Worm (Caenorhabditis elegans): ENCODE measurements around the gene irld-25.
"Not testable (repeated sequence)": the region's sequence is repeated elsewhere in the genome, so short reads cannot be mapped to it uniquely, and the experiment has no call there.

Gene irld-25

DNA sequence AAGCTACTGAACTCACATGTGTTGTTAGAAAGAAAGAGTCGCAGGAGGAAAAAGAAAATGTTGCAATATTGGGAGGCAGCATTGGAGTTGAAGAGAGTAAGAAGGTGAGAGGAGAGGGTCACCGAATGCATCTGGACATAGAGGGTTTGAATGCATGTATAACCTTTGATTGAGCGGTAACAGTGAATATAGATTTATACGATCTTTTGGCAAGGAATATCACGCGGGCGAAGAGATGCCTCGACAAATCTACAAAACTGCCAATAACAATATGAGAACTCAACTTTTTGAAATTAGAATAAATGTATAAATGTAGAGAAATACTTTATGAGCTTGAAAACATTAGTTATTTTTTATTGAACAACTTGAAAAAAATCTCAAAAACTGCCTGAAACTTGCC is 40.9 kb downstream of the irld-25 start, which contains the start of gene M01B2.10:
Gene M01B2.10 (minus strand): TSS at position 101 of the 400 bp plus-strand sequence.
- not testable (repeated sequence) for TF ChIP-seq lin-15B (tag; optimal IDR thresholded peaks at IDR 0.05); duxl-1 (tag; optimal IDR thresholded peaks at IDR 0.05; ENCODE audit: poor library complexity); lin-38 (GFP tag; IDR thresholded peaks at IDR 0.05)

ce11 chrV:15264131-15264530 is 42.7 kb downstream of the irld-25 start, which contains the start of gene M01B2.12:
TSS of gene M01B2.12 (minus strand) at chrV:15264231.
- TF ChIP-seq gei-8 (GFP tag; optimal IDR thresholded peaks at IDR 0.05) = no peak
- TF ChIP-seq F26F4.8 (GFP tag; conservative IDR thresholded peaks at IDR 0.05) = no peak
- TF ChIP-seq ceh-28 (tag; optimal IDR thresholded peaks at IDR 0.05) = no peak
- no peak for TF ChIP-seq ztf-11 (tag; optimal IDR thresholded peaks at IDR 0.05)
- no peak for TF ChIP-seq ztf-7 (tag; optimal IDR thresholded peaks at IDR 0.05)
- TF ChIP-seq F44E2.7 (GFP tag; IDR thresholded peaks at IDR 0.05) = no peak
- no peak for TF ChIP-seq mdt-29 (GFP tag; IDR thresholded peaks at IDR 0.05)
- TF ChIP-seq ctbp-1 (GFP tag; IDR thresholded peaks at IDR 0.05) = no peak
- no peak for TF ChIP-seq F37D6.2 (tag; optimal IDR thresholded peaks at IDR 0.05)
- TF ChIP-seq ceh-44 (GFP tag; IDR thresholded peaks at IDR 0.05) = no peak
- TF ChIP-seq lin-15B (tag; optimal IDR thresholded peaks at IDR 0.05) = no peak
- no peak for TF ChIP-seq tra-1 (GFP tag; IDR thresholded peaks at IDR 0.05)
- TF ChIP-seq zag-1 (tag; optimal IDR thresholded peaks at IDR 0.05) = no peak
- TF ChIP-seq D1046.2 (GFP tag; IDR thresholded peaks at IDR 0.05) = no peak
- no peak for TF ChIP-seq lin-38 (GFP tag; IDR thresholded peaks at IDR 0.05)

DNA sequence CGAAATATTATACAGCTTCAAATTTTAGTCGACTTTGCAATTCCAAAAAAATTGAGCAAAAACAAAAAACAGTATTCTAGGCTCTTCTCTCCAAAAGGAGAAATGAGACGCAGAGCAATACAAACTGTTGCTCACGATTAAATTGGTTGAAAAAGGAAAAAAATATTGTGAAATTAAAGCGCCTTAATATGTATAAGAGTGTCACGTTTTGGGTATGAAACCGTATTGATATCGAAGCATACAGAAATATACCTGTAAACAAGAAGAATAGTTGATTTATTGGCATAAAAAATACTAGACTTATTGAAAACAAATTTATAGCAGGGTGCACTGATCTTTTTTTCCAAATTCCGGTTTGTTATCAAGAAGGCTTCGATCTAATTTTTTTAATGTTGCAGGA is 44.4 kb downstream of the irld-25 start, which contains the start of gene M01B2.13:
Gene M01B2.13 (minus strand): TSS at position 101 of the 400 bp plus-strand sequence.
- no peak for TF ChIP-seq saeg-2 (GFP tag; IDR thresholded peaks at IDR 0.05)
- TF ChIP-seq tra-1 (GFP tag; IDR thresholded peaks at IDR 0.05) = no peak
- no peak for TF ChIP-seq F10B5.3 (tag; optimal IDR thresholded peaks at IDR 0.05)
- TF ChIP-seq ama-1 (optimal IDR thresholded peaks at IDR 0.05) = no peak
- no peak for TF ChIP-seq nhr-48 (tag; optimal IDR thresholded peaks at IDR 0.05)
- TF ChIP-seq mxl-3 (GFP tag; optimal IDR thresholded peaks at IDR 0.05) = no peak
- no peak for TF ChIP-seq madf-5 (GFP tag; IDR thresholded peaks at IDR 0.05)
- no peak for TF ChIP-seq pha-4 (GFP tag; IDR thresholded peaks at IDR 0.05)
- TF ChIP-seq pha-4 (tag; optimal IDR thresholded peaks at IDR 0.05) = no peak
- no peak for TF ChIP-seq aly-2 (tag; optimal IDR thresholded peaks at IDR 0.05)
- TF ChIP-seq Y105C5A.15 (GFP tag; IDR thresholded peaks at IDR 0.05) = no peak
- TF ChIP-seq gei-8 (GFP tag; optimal IDR thresholded peaks at IDR 0.05) = no peak
- TF ChIP-seq ceh-44 (GFP tag; IDR thresholded peaks at IDR 0.05) = no peak
- TF ChIP-seq lsy-2 (tag; optimal IDR thresholded peaks at IDR 0.05) = no peak
- TF ChIP-seq attf-4 (tag; optimal IDR thresholded peaks at IDR 0.05) = no peak
- TF ChIP-seq D1046.2 (GFP tag; IDR thresholded peaks at IDR 0.05) = no peak
- TF ChIP-seq F44E2.7 (GFP tag; IDR thresholded peaks at IDR 0.05) = no peak

ce11 chrV:15267405-15267804 is 46.0 kb downstream of the irld-25 start, which contains the start of gene T10H4.13:
TSS of gene T10H4.13 (minus strand) at chrV:15267505.
- TF ChIP-seq nhr-41 (GFP tag; IDR thresholded peaks at IDR 0.05) (no peak), vab-7 (GFP tag; IDR thresholded peaks at IDR 0.05) (no peak), fkh-10 (GFP tag; optimal IDR thresholded peaks at IDR 0.05) (no peak), dve-1 (tag; optimal IDR thresholded peaks at IDR 0.05; ENCODE audit: insufficient read depth) (no peak), hif-1 (tag; optimal IDR thresholded peaks at IDR 0.05) (no peak), daf-8 (GFP tag; IDR thresholded peaks at IDR 0.05) (no peak), nhr-10 (tag; optimal IDR thresholded peaks at IDR 0.05) (no peak), ces-1 (GFP tag; optimal IDR thresholded peaks at IDR 0.05) (no peak), madf-5 (GFP tag; IDR thresholded peaks at IDR 0.05) (no peak), mdt-29 (GFP tag; IDR thresholded peaks at IDR 0.05) (no peak), snpc-4 (tag; optimal IDR thresholded peaks at IDR 0.05) (no peak), ceh-32 (tag; optimal IDR thresholded peaks at IDR 0.05; ENCODE audit: poor library complexity) (no peak), ztf-7 (tag; optimal IDR thresholded peaks at IDR 0.05) (no peak), ztf-11 (tag; optimal IDR thresholded peaks at IDR 0.05) (no peak), sdz-12 (GFP tag; optimal IDR thresholded peaks at IDR 0.05) (no peak), spr-3 (GFP tag; optimal IDR thresholded peaks at IDR 0.05) (no peak), ceh-20 (GFP tag; IDR thresholded peaks at IDR 0.05) (no peak), R02D3.7 (tag; optimal IDR thresholded peaks at IDR 0.05) (no peak), hlh-11 (tag; optimal IDR thresholded peaks at IDR 0.05) (no peak), tag-97 (GFP tag; IDR thresholded peaks at IDR 0.05) (no peak)
